Fruit fly (Drosophila melanogaster) whole organism, embryonic: ENCODE results near the gene CG4733.

ENCODE experiments used
- CG11696 ChIP-seq: fragments of 200-800 bp; sonication (Bioruptor generic); IDR thresholded peaks from 2 replicates; pipeline ENCODE4 v1.3.6; 2022; ENCODE audit warnings: missing biosample characterization, missing genetic modification characterization
- CG18764 ChIP-seq: fragments of 200-800 bp; sonication (Bioruptor generic); optimal IDR thresholded peaks from 3 replicates; lab custom pipeline; 2016; ENCODE audit warnings: missing biosample characterization, missing genetic modification characterization
- CG32772 ChIP-seq: fragments of 200-800 bp; sonication (Bioruptor generic); IDR thresholded peaks from 2 replicates; pipeline ENCODE4 v1.3.6; 2022; ENCODE audit warnings: missing biosample characterization, missing genetic modification characterization
- CG6854 ChIP-seq: fragments of 200-800 bp; sonication (Bioruptor generic); optimal IDR thresholded peaks from 3 replicates; lab custom pipeline; 2017; ENCODE audit warnings: missing biosample characterization, mild to moderate bottlenecking, missing genetic modification characterization
- CG8924 ChIP-seq: fragments of 200-800 bp; optimal IDR thresholded peaks from 3 replicates; lab custom pipeline; 2019; ENCODE audit warnings: missing biosample characterization, mild to moderate bottlenecking, missing genetic modification characterization, moderate library complexity
- Doc2 ChIP-seq: fragments of 200-800 bp; sonication (Bioruptor generic); IDR thresholded peaks from 2 replicates; pipeline ENCODE4 v1.3.6; 2022; ENCODE audit warnings: missing biosample characterization, missing genetic modification characterization
- HLH3B ChIP-seq: fragments of 200-800 bp; sonication (Bioruptor generic); IDR thresholded peaks from 2 replicates; pipeline ENCODE4 v1.3.6; 2022; ENCODE audit warnings: missing biosample characterization, missing genetic modification characterization
- Lim3 ChIP-seq: fragments of 200-800 bp; sonication (Bioruptor generic); IDR thresholded peaks from 2 replicates; pipeline ENCODE4 v1.3.6; 2022; ENCODE audit warnings: missing biosample characterization, missing genetic modification characterization
- cad ChIP-seq: fragments of >200 bp; optimal IDR thresholded peaks from 2 replicates; lab custom pipeline; 2017; ENCODE audit warnings: missing biosample characterization, missing genetic modification characterization
- kay ChIP-seq: fragments of 200-800 bp; sonication (Bioruptor generic); optimal IDR thresholded peaks from 2 replicates; lab custom pipeline; 2016; ENCODE audit warnings: missing biosample characterization, missing genetic modification characterization
- pum ChIP-seq: fragments of 200-800 bp; sonication (Bioruptor generic); optimal IDR thresholded peaks from 2 replicates; lab custom pipeline; 2016; ENCODE audit warnings: missing biosample characterization, missing genetic modification characterization
- sens ChIP-seq: fragments of 200-800 bp; sonication (Bioruptor generic); peaks from one replicate; lab custom pipeline; 2016; ENCODE audit warnings: missing biosample characterization, missing genetic modification characterization

dm6 chr3R:19925271-19925670 lies 34.8 kb downstream of the CG4733 start, which contains the start of gene CG4462:
- TF ChIP-seq CG11696 (no peak), HLH3B (GFP tag; lab: Robert Waterston, UW) (no peak), CG6854 (GFP tag; lab: Kevin White, UChicago) (no peak), Doc2 (GFP tag; lab: Robert Waterston, UW) (no peak), CG8924 (tag; lab: Kevin White, UChicago) (no peak), pum (no peak), kay (GFP tag; lab: Kevin White, UChicago) (no peak), Lim3 (GFP tag; lab: Robert Waterston, UW) (no peak), cad (no peak), sens (GFP tag; lab: Kevin White, UChicago) (no peak), CG32772 (GFP tag; lab: Robert Waterston, UW) (no peak), CG18764 (GFP tag; lab: Kevin White, UChicago) (no peak)
